Fruit fly (Drosophila melanogaster): ENCODE data around the gene CG17026.

The CG17026 gene

dm6 chr3L:15975068-15975467, at the start of gene CG17026:
Gene CG17026 (plus strand): TSS chr3L:15975368.
- no peak for TF ChIP-seq noc (tag; optimal IDR thresholded peaks at IDR 0.05)

dm6 chr3L:15940823-15941222, 34.3 kb upstream of the CG17026 start:
- no peak for TF ChIP-seq noc (tag; optimal IDR thresholded peaks at IDR 0.05)

- no peak for TF ChIP-seq noc (tag; optimal IDR thresholded peaks at IDR 0.05)
Observed at dm6 chr3L:15952287-15952686, 22.9 kb upstream of the CG17026 start.

dm6 chr3L:15952909-15953308, 22.3 kb upstream of the CG17026 start:
- TF ChIP-seq noc (tag; optimal IDR thresholded peaks at IDR 0.05): no peak

- no peak for TF ChIP-seq noc (tag; optimal IDR thresholded peaks at IDR 0.05)
Observed at dm6 chr3L:15953892-15954291, 21.3 kb upstream of the CG17026 start.

- TF ChIP-seq noc (tag; optimal IDR thresholded peaks at IDR 0.05): no peak
Observed at dm6 chr3L:15954784-15955427, 20.3 kb upstream of the CG17026 start, which contains the start of the genes Pka-C3 and GXIVsPLA2. Gene Pka-C3 (minus strand): TSS chr3L:15954797. Gene GXIVsPLA2 (plus strand): TSS chr3L:15955096.

dm6 chr3L:15956448-15957010, 18.6 kb upstream of the CG17026 start, which contains the start of gene elgi:
Gene elgi (plus strand): TSS chr3L:15956550.
- peak; percentile 59 for TF ChIP-seq noc (tag; optimal IDR thresholded peaks at IDR 0.05)

dm6 chr3L:15958612-15959315, 16.4 kb upstream of the CG17026 start, which contains the start of gene CG17032:
Gene CG17032 (plus strand): TSS chr3L:15958843.
- TF ChIP-seq noc (tag; optimal IDR thresholded peaks at IDR 0.05): peak; percentile 65

- no peak for TF ChIP-seq noc (tag; optimal IDR thresholded peaks at IDR 0.05)
Observed at dm6 chr3L:15967588-15968500, 7.3 kb upstream of the CG17026 start, which contains the start of the genes Brr2 and CG10516. Gene Brr2 (minus strand): TSS chr3L:15967872. Gene CG10516 (plus strand): TSS chr3L:15968204.

- no peak for TF ChIP-seq noc (tag; optimal IDR thresholded peaks at IDR 0.05)
Observed at dm6 chr3L:15968686-15969085, 6.5 kb upstream of the CG17026 start.

dm6 chr3L:15974166-15974565, 1.0 kb upstream of the CG17026 start:
- no peak for TF ChIP-seq noc (tag; optimal IDR thresholded peaks at IDR 0.05)

- no peak for TF ChIP-seq noc (tag; optimal IDR thresholded peaks at IDR 0.05)
Observed at dm6 chr3L:15976758-15977157, 1.6 kb downstream of the CG17026 start, which contains the start of gene CG17029. Gene CG17029 (plus strand): TSS chr3L:15976870.

dm6 chr3L:15977565-15977964, 2.4 kb downstream of the CG17026 start:
- TF ChIP-seq noc (tag; optimal IDR thresholded peaks at IDR 0.05): peak; percentile 20

- TF ChIP-seq noc (tag; optimal IDR thresholded peaks at IDR 0.05): no peak
Observed at dm6 chr3L:15978224-15978623, 3.1 kb downstream of the CG17026 start, which contains the start of gene CG17028. Gene CG17028 (plus strand): TSS chr3L:15978524.

dm6 chr3L:15979240-15979639, 4.1 kb downstream of the CG17026 start:
- no peak for TF ChIP-seq noc (tag; optimal IDR thresholded peaks at IDR 0.05)
